Fruit fly (Drosophila melanogaster) whole organism, embryonic: ENCODE data around the gene Cyp4d20.

Experiments
- Atf3 ChIP-seq: fragments of 200-800 bp; sonication (Bioruptor generic); optimal IDR thresholded peaks from 3 replicates; lab custom pipeline; 2016; ENCODE audit warnings: missing biosample characterization, missing genetic modification characterization
- CG10321 ChIP-seq: fragments of 200-800 bp; sonication (Bioruptor generic); IDR thresholded peaks from 2 replicates; pipeline ENCODE4 v1.3.6; 2022; ENCODE audit warnings: missing biosample characterization, missing genetic modification characterization
- CG10431 ChIP-seq: fragments of 200-800 bp; sonication (Bioruptor generic); optimal IDR thresholded peaks from 3 replicates; lab custom pipeline; 2018; ENCODE audit warnings: missing biosample characterization, mild to moderate bottlenecking, missing genetic modification characterization
- CG12071 ChIP-seq: fragments of 200-800 bp; sonication (Bioruptor generic); optimal IDR thresholded peaks from 3 replicates; lab custom pipeline; 2018; ENCODE audit warnings: missing biosample characterization, mild to moderate bottlenecking, missing genetic modification characterization
- CG12104 ChIP-seq: fragments of 200-800 bp; sonication (Bioruptor generic); optimal IDR thresholded peaks from 3 replicates; lab custom pipeline; 2016; ENCODE audit warnings: missing biosample characterization, missing genetic modification characterization
- CG12391 ChIP-seq: fragments of 200-800 bp; sonication (Bioruptor generic); optimal IDR thresholded peaks from 3 replicates; lab custom pipeline; 2018; ENCODE audit warnings: missing biosample characterization, mild to moderate bottlenecking, missing genetic modification characterization, moderate library complexity
- CG17361 ChIP-seq: fragments of 200-800 bp; sonication (Bioruptor generic); IDR thresholded peaks from 3 replicates; pipeline ENCODE4 v1.3.6; 2022; ENCODE audit warnings: missing biosample characterization, missing genetic modification characterization
- CG2678 ChIP-seq: fragments of 200-800 bp; sonication (Bioruptor generic); optimal IDR thresholded peaks from 3 replicates; lab custom pipeline; 2019; ENCODE audit warnings: missing biosample characterization, mild to moderate bottlenecking, missing genetic modification characterization, moderate library complexity
- CG30020 ChIP-seq: fragments of 200-800 bp; optimal IDR thresholded peaks from 2 replicates; lab custom pipeline; 2019; ENCODE audit warnings: missing biosample characterization, mild to moderate bottlenecking, missing genetic modification characterization, moderate library complexity
- CG3407 ChIP-seq: fragments of 200-800 bp; sonication (Bioruptor generic); optimal IDR thresholded peaks from 2 replicates; lab custom pipeline; 2018; ENCODE audit warnings: missing biosample characterization, mild to moderate bottlenecking, missing genetic modification characterization
- CG34376 ChIP-seq: fragments of 200-800 bp; sonication (Bioruptor generic); optimal IDR thresholded peaks from 2 replicates; lab custom pipeline; 2018; ENCODE audit warnings: missing biosample characterization, mild to moderate bottlenecking, missing genetic modification characterization
- CG4854 ChIP-seq: fragments of 200-800 bp; sonication (Bioruptor generic); optimal IDR thresholded peaks from 2 replicates; lab custom pipeline; 2016; ENCODE audit warnings: missing biosample characterization, missing genetic modification characterization, inconsistent platforms
- CG5953 ChIP-seq: fragments of 200-800 bp; sonication (Bioruptor generic); IDR thresholded peaks from 2 replicates; pipeline ENCODE4 v1.3.6; 2022; ENCODE audit warnings: missing biosample characterization, missing genetic modification characterization
- CG6272 ChIP-seq: fragments of 200-800 bp; sonication (Bioruptor generic); IDR thresholded peaks from 2 replicates; pipeline ENCODE4 v1.3.6; 2022; ENCODE audit warnings: missing biosample characterization, missing genetic modification characterization
- CG8281 ChIP-seq: fragments of 200-800 bp; sonication (Bioruptor generic); optimal IDR thresholded peaks from 2 replicates; lab custom pipeline; 2018; ENCODE audit warnings: missing biosample characterization, mild to moderate bottlenecking, missing genetic modification characterization, moderate library complexity
- CG9817 ChIP-seq: fragments of 200-800 bp; sonication (Bioruptor generic); optimal IDR thresholded peaks from 2 replicates; lab custom pipeline; 2018; ENCODE audit warnings: missing biosample characterization, mild to moderate bottlenecking, missing genetic modification characterization, moderate library complexity
- CG9932 ChIP-seq: fragments of 200-800 bp; sonication (Bioruptor generic); IDR thresholded peaks from 2 replicates; pipeline ENCODE4 v1.3.6; 2022; ENCODE audit warnings: missing biosample characterization, missing genetic modification characterization
- CTCF ChIP-seq: fragments of 200-800 bp; sonication (Bioruptor generic); optimal IDR thresholded peaks from 2 replicates; lab custom pipeline; 2017; ENCODE audit warnings: missing biosample characterization, mild to moderate bottlenecking, missing genetic modification characterization, moderate library complexity
- Ets65A ChIP-seq: fragments of 200-800 bp; sonication (Bioruptor generic); peaks from one replicate; lab custom pipeline; 2016; ENCODE audit warnings: missing biosample characterization, missing genetic modification characterization
- Fer3 ChIP-seq: fragments of 200-800 bp; sonication (Bioruptor generic); optimal IDR thresholded peaks from 2 replicates; lab custom pipeline; 2018; ENCODE audit warnings: missing biosample characterization, mild to moderate bottlenecking, missing genetic modification characterization, moderate library complexity
- Hand ChIP-seq: fragments of 200-800 bp; sonication (Bioruptor generic); optimal IDR thresholded peaks from 2 replicates; lab custom pipeline; 2017; ENCODE audit warnings: mild to moderate bottlenecking, missing biosample characterization, missing genetic modification reagents, missing genetic modification characterization
- HmgZ ChIP-seq: fragments of 200-800 bp; sonication (Bioruptor generic); optimal IDR thresholded peaks from 2 replicates; lab custom pipeline; 2018; ENCODE audit warnings: missing biosample characterization, mild to moderate bottlenecking, missing genetic modification characterization
- Kr ChIP-seq: fragments of 200-800 bp; sonication (Bioruptor generic); optimal IDR thresholded peaks from 2 replicates; lab custom pipeline; 2017; ENCODE audit warnings: missing biosample characterization, mild to moderate bottlenecking, missing genetic modification characterization
- MESR4 ChIP-seq: fragments of 200-800 bp; sonication (Bioruptor generic); optimal IDR thresholded peaks from 2 replicates; lab custom pipeline; 2018; ENCODE audit warnings: missing biosample characterization, mild to moderate bottlenecking, missing genetic modification characterization, moderate library complexity
- Nf-YA ChIP-seq: fragments of 200-800 bp; sonication (Bioruptor generic); IDR thresholded peaks from 2 replicates; pipeline ENCODE4 v1.3.6; 2022; ENCODE audit warnings: missing biosample characterization, missing genetic modification characterization
- Nf-YB ChIP-seq: fragments of 200-800 bp; sonication (Bioruptor generic); optimal IDR thresholded peaks from 3 replicates; lab custom pipeline; 2019; ENCODE audit warnings: missing biosample characterization, mild to moderate bottlenecking, missing genetic modification characterization, moderate library complexity
- Spps ChIP-seq: fragments of 200-800 bp; sonication (Bioruptor generic); optimal IDR thresholded peaks from 2 replicates; lab custom pipeline; 2018; ENCODE audit warnings: missing biosample characterization, mild to moderate bottlenecking, missing genetic modification characterization
- Sry-β ChIP-seq: fragments of 200-800 bp; sonication (Bioruptor generic); optimal IDR thresholded peaks from 2 replicates; lab custom pipeline; 2018; ENCODE audit warnings: missing biosample characterization, mild to moderate bottlenecking, missing genetic modification characterization, moderate library complexity
- Sry-δ ChIP-seq: fragments of 200-800 bp; sonication (Bioruptor generic); optimal IDR thresholded peaks from 2 replicates; lab custom pipeline; 2016; ENCODE audit warnings: missing biosample characterization, missing genetic modification characterization
- bowl ChIP-seq: fragments of 200-800 bp; sonication (Bioruptor generic); IDR thresholded peaks from 2 replicates; pipeline ENCODE4 v1.3.6; 2022; ENCODE audit warnings: missing biosample characterization, missing genetic modification characterization
- croc ChIP-seq: fragments of 200-800 bp; sonication (Bioruptor generic); conservative IDR thresholded peaks from 3 replicates; pipeline ENCODE4 v1.3.6; 2022; ENCODE audit warnings: missing biosample characterization, missing genetic modification characterization
- crp ChIP-seq, 2 experiments: fragments of 200-800 bp; sonication (Bioruptor generic); optimal IDR thresholded peaks; 2 replicates in 1 of 2; 3 replicates in 1 of 2; lab custom pipeline; 2017; ENCODE audit warnings: missing biosample characterization in 2 of 2, missing genetic modification characterization in 2 of 2, mild to moderate bottlenecking in 1 of 2, moderate library complexity in 1 of 2
- ems ChIP-seq: fragments of 200-800 bp; sonication (Bioruptor generic); optimal IDR thresholded peaks from 3 replicates; lab custom pipeline; 2016; ENCODE audit warnings: missing biosample characterization, missing genetic modification characterization
- fd96Cb ChIP-seq: fragments of 200-800 bp; sonication (Bioruptor generic); optimal IDR thresholded peaks from 2 replicates; lab custom pipeline; 2018; ENCODE audit warnings: missing biosample characterization, mild to moderate bottlenecking, missing genetic modification characterization, moderate library complexity
- gcm ChIP-seq: fragments of 200-800 bp; sonication (Bioruptor generic); optimal IDR thresholded peaks from 2 replicates; lab custom pipeline; 2019; ENCODE audit warnings: missing biosample characterization, mild to moderate bottlenecking, missing genetic modification characterization, moderate library complexity
- grau ChIP-seq: fragments of 200-800 bp; optimal IDR thresholded peaks from 3 replicates; lab custom pipeline; 2019; ENCODE audit warnings: missing biosample characterization, mild to moderate bottlenecking, missing genetic modification characterization, moderate library complexity
- gt ChIP-seq: fragments of 200-800 bp; sonication (Bioruptor generic); IDR thresholded peaks from 2 replicates; pipeline ENCODE4 v1.3.6; 2022; ENCODE audit warnings: missing biosample characterization, missing genetic modification characterization
- ham ChIP-seq: fragments of 200-800 bp; sonication (Bioruptor generic); IDR thresholded peaks from 2 replicates; pipeline ENCODE4 v1.3.6; 2022; ENCODE audit warnings: missing biosample characterization, missing genetic modification characterization
- inv ChIP-seq: fragments of 200-800 bp; sonication (Bioruptor generic); IDR thresholded peaks from 2 replicates; pipeline ENCODE4 v1.3.6; 2022; ENCODE audit warnings: missing biosample characterization, missing genetic modification characterization; ENCODE audit not compliant: partially characterized antibody
- kah ChIP-seq: fragments of 200-800 bp; sonication (Bioruptor generic); optimal IDR thresholded peaks from 2 replicates; lab custom pipeline; 2018; ENCODE audit warnings: missing biosample characterization, mild to moderate bottlenecking, missing genetic modification characterization
- lab ChIP-seq: fragments of 200-800 bp; sonication (Bioruptor generic); optimal IDR thresholded peaks from 3 replicates; lab custom pipeline; 2017; ENCODE audit warnings: missing biosample characterization, missing genetic modification characterization, mild to moderate bottlenecking, moderate library complexity, missing genetic modification reagents
- lbe ChIP-seq: fragments of 200-800 bp; sonication (Bioruptor generic); optimal IDR thresholded peaks from 2 replicates; lab custom pipeline; 2016; ENCODE audit warnings: missing biosample characterization, mild to moderate bottlenecking, missing genetic modification characterization
- mam ChIP-seq: fragments of 200-800 bp; sonication (Bioruptor generic); optimal IDR thresholded peaks from 3 replicates; lab custom pipeline; 2016; ENCODE audit warnings: missing biosample characterization, missing genetic modification characterization
- oc ChIP-seq: fragments of 200-800 bp; sonication (Bioruptor generic); optimal IDR thresholded peaks from 2 replicates; lab custom pipeline; 2018; ENCODE audit warnings: missing biosample characterization, mild to moderate bottlenecking, missing genetic modification characterization, moderate library complexity
- pan ChIP-seq, 4 experiments: fragments of >200 bp in 3 of 4; fragments of 200-800 bp in 1 of 4; sonication (Bioruptor generic) in 1 of 4; optimal IDR thresholded peaks in 3 of 4; IDR thresholded peaks in 1 of 4; 2 replicates each; pipeline versions ENCODE4 v1.3.6 to Lab custom; 2017 to 2022; ENCODE audit warnings: missing biosample characterization in 2 of 4, missing genetic modification characterization in 2 of 4, mixed read lengths in 1 of 4
- peb ChIP-seq: fragments of 200-800 bp; sonication (Bioruptor generic); IDR thresholded peaks from 2 replicates; pipeline ENCODE4 v1.3.6; 2022; ENCODE audit warnings: missing biosample characterization, missing genetic modification characterization
- pfk ChIP-seq: fragments of 200-800 bp; sonication (Bioruptor generic); optimal IDR thresholded peaks from 2 replicates; lab custom pipeline; 2018; ENCODE audit warnings: missing biosample characterization, mild to moderate bottlenecking, missing genetic modification characterization, moderate library complexity
- pnt ChIP-seq: fragments of 200-800 bp; sonication (Bioruptor generic); optimal IDR thresholded peaks from 3 replicates; lab custom pipeline; 2016; ENCODE audit warnings: missing biosample characterization, missing genetic modification characterization
- sug ChIP-seq: fragments of 200-800 bp; optimal IDR thresholded peaks from 2 replicates; lab custom pipeline; 2019; ENCODE audit warnings: missing biosample characterization, mild to moderate bottlenecking, missing genetic modification characterization, moderate library complexity
- tup ChIP-seq: fragments of 200-800 bp; sonication (Bioruptor generic); optimal IDR thresholded peaks from 2 replicates; lab custom pipeline; 2016; ENCODE audit warnings: missing biosample characterization, mild to moderate bottlenecking, missing genetic modification characterization, moderate library complexity
- wek ChIP-seq: fragments of 200-800 bp; sonication (Bioruptor generic); optimal IDR thresholded peaks from 3 replicates; lab custom pipeline; 2018; ENCODE audit warnings: missing biosample characterization, mild to moderate bottlenecking, missing genetic modification characterization, moderate library complexity

Gene Cyp4d20

DNA sequence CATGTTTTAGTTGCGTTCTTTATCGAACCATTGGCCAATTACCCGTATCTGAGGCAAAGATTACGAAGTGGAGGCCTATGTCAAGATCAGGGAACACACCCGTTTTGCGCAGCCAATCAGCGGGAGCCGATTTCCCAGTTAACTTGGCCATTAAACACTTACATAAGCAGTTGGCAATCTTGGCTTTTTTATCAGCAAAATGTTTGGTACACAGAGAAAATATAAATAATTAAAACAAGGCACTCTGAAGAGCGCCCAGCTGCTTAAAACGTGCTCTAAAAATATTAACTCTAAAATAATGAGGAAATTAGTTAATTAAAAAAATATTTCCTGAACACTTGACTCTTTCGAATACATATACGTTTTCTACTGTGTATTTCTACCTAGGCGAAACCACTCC is 23.5 kb upstream of the Cyp4d20 start (continued):
- TF ChIP-seq pfk (GFP tag; lab: Kevin White, UChicago) = no peak
- 0 out of 2 replicates have a peak, but pooled peaks have one; percentile 10 for TF ChIP-seq peb (GFP tag; lab: Robert Waterston, UW)
- no peak for TF ChIP-seq CG10431
- no peak for TF ChIP-seq MESR4 (GFP tag; lab: Kevin White, UChicago)
- TF ChIP-seq pnt = no peak
- TF ChIP-seq Sry-δ (GFP tag; lab: Kevin White, UChicago) = no peak
- no peak for TF ChIP-seq Sry-β (GFP tag; lab: Kevin White, UChicago)
- TF ChIP-seq pan (optimal IDR thresholded peaks at IDR 0.05; lab: Kevin White, UChicago) = no peak
- peak in 1 of 2 experiments; percentile 71 for TF ChIP-seq pan (GFP tag; optimal IDR thresholded peaks at IDR 0.05 in 1 of 2, IDR thresholded peaks at IDR 0.05 in 1 of 2)
- no peak for TF ChIP-seq CG30020
- TF ChIP-seq CG12104 (GFP tag; lab: Kevin White, UChicago) = peak; percentile 12
- TF ChIP-seq CG17361 (GFP tag; lab: Robert Waterston, UW) = peak; percentile 61; the same call in 2 of the 3 replicates
- peak; percentile 42 for TF ChIP-seq CG9817 (tag; lab: Kevin White, UChicago)
- TF ChIP-seq inv (GFP tag; lab: Robert Waterston, UW) = no peak
- no peak for TF ChIP-seq CG5953 (GFP tag; lab: Robert Waterston, UW)
- peak; percentile 51 for TF ChIP-seq tup (GFP tag; lab: Kevin White, UChicago)
- no peak for TF ChIP-seq lbe
- TF ChIP-seq CTCF (GFP tag; lab: Kevin White, UChicago) = no peak
- peak; percentile 77 for TF ChIP-seq grau (tag; lab: Kevin White, UChicago)
- TF ChIP-seq lab = peak; percentile 91
- TF ChIP-seq ems (GFP tag; lab: Kevin White, UChicago) = peak; percentile 57
- no peak for TF ChIP-seq wek (GFP tag; lab: Kevin White, UChicago)
- TF ChIP-seq Hand (GFP tag; lab: Kevin White, UChicago) = peak; percentile 51
- peak; percentile 76 for TF ChIP-seq Fer3 (tag; lab: Kevin White, UChicago)
- TF ChIP-seq CG12071 (GFP tag; lab: Kevin White, UChicago) = no peak
- peak; percentile 82 for TF ChIP-seq Nf-YB
- TF ChIP-seq Kr = no peak
- TF ChIP-seq CG10321 (GFP tag; lab: Robert Waterston, UW) = peak; percentile 55
- peak; percentile 83 for TF ChIP-seq CG9932 (GFP tag; lab: Robert Waterston, UW)
- no peak for TF ChIP-seq croc (GFP tag; lab: Robert Waterston, UW)
- peak; percentile 19 for TF ChIP-seq Ets65A (GFP tag; lab: Kevin White, UChicago)
- peak; percentile 81 for TF ChIP-seq CG2678
- TF ChIP-seq Atf3 = no peak
- TF ChIP-seq CG12391 = peak; percentile 51
- no peak for TF ChIP-seq gt (GFP tag; lab: Robert Waterston, UW)
- TF ChIP-seq kah (GFP tag; lab: Kevin White, UChicago) = no peak
- TF ChIP-seq mam (GFP tag; lab: Kevin White, UChicago) = peak; percentile 68
- TF ChIP-seq gcm (GFP tag; lab: Kevin White, UChicago) = no peak
- no peak for TF ChIP-seq Nf-YA (GFP tag; lab: Robert Waterston, UW)
- no peak for TF ChIP-seq bowl (GFP tag; lab: Robert Waterston, UW)
- TF ChIP-seq crp (GFP tag; optimal IDR thresholded peaks at IDR 0.05; lab: Kevin White, UChicago) = no peak
- TF ChIP-seq sug (tag; lab: Kevin White, UChicago) = peak; percentile 38
- no peak for TF ChIP-seq CG8281 (tag; lab: Kevin White, UChicago)
- TF ChIP-seq CG4854 (GFP tag; lab: Kevin White, UChicago) = peak; percentile 64
- no peak for TF ChIP-seq CG34376 (GFP tag; lab: Kevin White, UChicago)
- no peak for TF ChIP-seq CG3407
- TF ChIP-seq fd96Cb (tag; lab: Kevin White, UChicago) = peak; percentile 28
- TF ChIP-seq HmgZ = peak; percentile 50
- peak; percentile 52 for TF ChIP-seq CG6272
- no peak; the same call in 1 of the 2 replicates for TF ChIP-seq ham
- no peak for TF ChIP-seq Spps (tag; lab: Kevin White, UChicago)
- no peak for TF ChIP-seq oc
